Fruit fly (Drosophila melanogaster): Measurements from ENCODE around the gene Cog4.

DNA sequence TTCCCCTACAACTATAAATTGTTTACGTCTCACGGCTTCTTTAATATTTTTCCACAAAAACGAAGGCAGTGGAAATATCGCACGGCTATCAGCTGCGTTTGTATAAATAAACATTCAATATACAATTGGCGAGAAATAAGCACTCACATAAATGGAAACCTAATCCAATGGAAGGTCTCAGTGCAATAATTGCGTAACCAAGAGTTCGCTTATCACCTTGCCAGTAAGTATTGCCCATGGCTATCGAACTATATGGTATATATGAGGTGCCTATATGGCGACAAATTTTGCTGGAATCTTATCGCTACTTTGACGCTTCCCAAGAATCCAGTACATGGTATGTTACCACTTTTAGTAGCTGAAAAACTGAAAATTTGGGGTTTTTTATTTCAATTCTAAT is 13.8 kb upstream of the Cog4 start:
- TF ChIP-seq fd96Ca (GFP tag; IDR thresholded peaks at IDR 0.05) (no peak), CG8301 (tag; optimal IDR thresholded peaks at IDR 0.05) (no peak), Pif1A (GFP tag; optimal IDR thresholded peaks at IDR 0.05) (no peak), CG10348 (GFP tag; IDR thresholded peaks at IDR 0.05) (no peak), Ets98B (GFP tag; IDR thresholded peaks at IDR 0.05) (no peak), CG32121 (GFP tag; IDR thresholded peaks at IDR 0.05) (no peak), CG14655 (GFP tag; optimal IDR thresholded peaks at IDR 0.05) (no peak), EcR (GFP tag; optimal IDR thresholded peaks at IDR 0.05) (no peak), D1 (tag; optimal IDR thresholded peaks at IDR 0.05) (no peak), CG9948 (tag; optimal IDR thresholded peaks at IDR 0.05) (no peak)
